ENCODE assay signal across 3 fruit fly cellular contexts in the genomic region with DNA sequence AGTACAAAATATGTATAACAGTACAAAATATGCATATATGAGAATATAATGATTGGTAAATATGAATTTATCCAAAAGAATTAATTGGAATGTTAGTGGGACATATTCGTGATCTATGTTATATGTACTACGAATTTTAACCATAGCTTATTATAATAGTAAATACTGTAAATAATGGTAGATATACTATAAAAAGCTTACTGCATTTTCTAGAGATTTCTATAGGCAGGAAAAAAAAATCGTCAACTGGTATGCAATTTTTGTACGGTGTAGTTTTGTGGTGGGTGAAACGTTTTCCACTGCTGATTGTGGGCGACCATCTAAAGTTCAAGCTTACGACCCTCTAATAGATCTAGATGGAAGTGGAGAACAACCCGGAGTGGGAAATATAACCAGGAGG.
TF ChIP-seq lines count a peak whose summit lies in the region.

No protein-coding gene starts in this region.

- no peak for TF ChIP-seq CTCF in whole organism, embryonic (GFP tag; optimal IDR thresholded peaks at IDR 0.05; lab: Kevin White, UChicago)

TF ChIP-seq in whole organism, embryonic, 481 proteins besides CTCF, POLR2A, EP300 and RAD21 (continues in another document):
- TF ChIP-seq lab (GFP tag; optimal IDR thresholded peaks at IDR 0.05; lab: Kevin White, UChicago) = peak; percentile 1
- peak; percentile 2 for TF ChIP-seq CG7839 (tag; optimal IDR thresholded peaks at IDR 0.05; lab: Kevin White, UChicago)
- TF ChIP-seq gem (tag; optimal IDR thresholded peaks at IDR 0.05; lab: Kevin White, UChicago) = peak; percentile 42
- TF ChIP-seq CG13287 (GFP tag; IDR thresholded peaks at IDR 0.05; lab: Robert Waterston, UW; ENCODE audit: partially characterized antibody) = no peak
- no peak for TF ChIP-seq MBD-R2 (GFP tag; IDR thresholded peaks at IDR 0.05; lab: Robert Waterston, UW)
- no peak for TF ChIP-seq grn (GFP tag; optimal IDR thresholded peaks at IDR 0.05; lab: Kevin White, UChicago)
- no peak for TF ChIP-seq Xbp1 (GFP tag; optimal IDR thresholded peaks at IDR 0.05; lab: Kevin White, UChicago)
- TF ChIP-seq CG30403 (GFP tag; optimal IDR thresholded peaks at IDR 0.05; lab: Kevin White, UChicago) = peak; percentile 8
- TF ChIP-seq Sin3A (optimal IDR thresholded peaks at IDR 0.05; lab: Kevin White, UChicago) = no peak
- TF ChIP-seq sima (GFP tag; optimal IDR thresholded peaks at IDR 0.05; lab: Kevin White, UChicago) = no peak
- TF ChIP-seq gro (GFP tag; optimal IDR thresholded peaks at IDR 0.05; lab: Kevin White, UChicago) = no peak
- 0 out of 2 replicates have a peak, but pooled peaks have one; percentile 21 for TF ChIP-seq CG14014 (GFP tag; IDR thresholded peaks at IDR 0.05; lab: Robert Waterston, UW)
- TF ChIP-seq dysf (GFP tag; IDR thresholded peaks at IDR 0.05; lab: Robert Waterston, UW) = no peak
- no peak for TF ChIP-seq CG6854 (GFP tag; optimal IDR thresholded peaks at IDR 0.05; lab: Kevin White, UChicago)
- TF ChIP-seq bcd (GFP tag; optimal IDR thresholded peaks at IDR 0.05; lab: Kevin White, UChicago) = no peak
- TF ChIP-seq CG12942 (GFP tag; optimal IDR thresholded peaks at IDR 0.05; lab: Kevin White, UChicago) = no peak
- no peak for TF ChIP-seq CrebB (tag; optimal IDR thresholded peaks at IDR 0.05; lab: Kevin White, UChicago)
- TF ChIP-seq CG3726 (GFP tag; IDR thresholded peaks at IDR 0.05; lab: Robert Waterston, UW) = no peak
- peak; percentile 18 for TF ChIP-seq CG2678 (tag; optimal IDR thresholded peaks at IDR 0.05; lab: Kevin White, UChicago)
- TF ChIP-seq CG18619 (GFP tag; optimal IDR thresholded peaks at IDR 0.05; lab: Kevin White, UChicago) = no peak
- no peak for TF ChIP-seq CG12391 (tag; optimal IDR thresholded peaks at IDR 0.05; lab: Kevin White, UChicago)
- TF ChIP-seq Doc3 (GFP tag; IDR thresholded peaks at IDR 0.05; lab: Robert Waterston, UW; ENCODE audit: partially characterized antibody) = no peak
- no peak for TF ChIP-seq tap (tag; optimal IDR thresholded peaks at IDR 0.05; lab: Kevin White, UChicago)
- TF ChIP-seq Hr51 (GFP tag; optimal IDR thresholded peaks at IDR 0.05; lab: Kevin White, UChicago) = peak in 1 of 2 experiments; percentile 15
- TF ChIP-seq CG4820 (GFP tag; optimal IDR thresholded peaks at IDR 0.05; lab: Kevin White, UChicago) = no peak
- no peak for TF ChIP-seq CG10654 (GFP tag; optimal IDR thresholded peaks at IDR 0.05; lab: Kevin White, UChicago)
- TF ChIP-seq Sox102F (GFP tag; optimal IDR thresholded peaks at IDR 0.05; lab: Kevin White, UChicago) = peak; percentile 12
- no peak for TF ChIP-seq CG3407 (GFP tag; optimal IDR thresholded peaks at IDR 0.05; lab: Kevin White, UChicago)
- peak; percentile 16 for TF ChIP-seq Med (GFP tag; lab: Kevin White, UChicago)

TF ChIP-seq in whole organism, prepupa, 60 proteins besides CTCF, POLR2A, EP300 and RAD21:
- TF ChIP-seq CG15336 (GFP tag; IDR thresholded peaks at IDR 0.05; lab: Robert Waterston, UW) = no peak
- TF ChIP-seq CG32006 (GFP tag; optimal IDR thresholded peaks at IDR 0.05; lab: Kevin White, UChicago) = peak; percentile 43
- peak; percentile 61 for TF ChIP-seq svp (GFP tag; lab: Kevin White, UChicago)
- TF ChIP-seq achi (GFP tag; optimal IDR thresholded peaks at IDR 0.05; lab: Kevin White, UChicago) = no peak
- peak; percentile 74 for TF ChIP-seq Eip78C (GFP tag; lab: Kevin White, UChicago)
- no peak for TF ChIP-seq CG3919 (GFP tag; optimal IDR thresholded peaks at IDR 0.05; lab: Kevin White, UChicago)
- TF ChIP-seq Eip75B (GFP tag; optimal IDR thresholded peaks at IDR 0.05; lab: Kevin White, UChicago) = no peak
- no peak for TF ChIP-seq acj6 (GFP tag; optimal IDR thresholded peaks at IDR 0.05; lab: Kevin White, UChicago)
- peak; percentile 23 for TF ChIP-seq CG10631 (GFP tag; optimal IDR thresholded peaks at IDR 0.05; lab: Kevin White, UChicago)
- no peak for TF ChIP-seq Blimp-1 (GFP tag; optimal IDR thresholded peaks at IDR 0.05; lab: Kevin White, UChicago)
- no peak for TF ChIP-seq ss (GFP tag; optimal IDR thresholded peaks at IDR 0.05; lab: Kevin White, UChicago)
- TF ChIP-seq Sox102F (GFP tag; optimal IDR thresholded peaks at IDR 0.05; lab: Kevin White, UChicago) = no peak

TF ChIP-seq in whole organism, pupa, 21 proteins besides CTCF, POLR2A, EP300 and RAD21:
- TF ChIP-seq CG8301 (tag; optimal IDR thresholded peaks at IDR 0.05; lab: Kevin White, UChicago) = peak; percentile 16
- 0 out of 3 replicates have a peak, but pooled peaks have one; percentile 7 for TF ChIP-seq CG4496 (GFP tag; IDR thresholded peaks at IDR 0.05; lab: Robert Waterston, UW)
- no peak for TF ChIP-seq Snoo (tag; optimal IDR thresholded peaks at IDR 0.05; lab: Kevin White, UChicago)
